Fruit fly (Drosophila melanogaster) whole organism, wandering third instar larva: ENCODE measurements around the gene Shc.

ENCODE experiments used
- Abd-B ChIP-seq: fragments of >200 bp; optimal IDR thresholded peaks from 2 replicates; lab custom pipeline; 2017; ENCODE audit warnings: missing biosample characterization, missing genetic modification characterization
- OdsH ChIP-seq: fragments of 200-800 bp; sonication (Bioruptor generic); optimal IDR thresholded peaks from 2 replicates; lab custom pipeline; 2016; ENCODE audit warnings: missing biosample characterization, mild to moderate bottlenecking, missing genetic modification characterization
- pan ChIP-seq: fragments of >200 bp; optimal IDR thresholded peaks from 2 replicates; lab custom pipeline; 2017

- no peak for TF ChIP-seq OdsH (GFP tag; lab: Kevin White, UChicago)
- TF ChIP-seq Abd-B (GFP tag; lab: Kevin White, UChicago), result no peak
- no peak for TF ChIP-seq pan
These were observed 27.0 kb upstream of the Shc start for dm6 chr3L:9399855-9400254.
